Worm (Caenorhabditis elegans): ENCODE data around the gene srab-16.

The srab-16 gene

ce11 chrV:782432-782831 lies at the start of gene srab-16:
TSS of gene srab-16 (plus strand) at chrV:782732.
- no peak for TF ChIP-seq dao-5 (tag; optimal IDR thresholded peaks at IDR 0.05)
- TF ChIP-seq W03F9.2 (tag; optimal IDR thresholded peaks at IDR 0.05) = no peak
- no peak for TF ChIP-seq him-1 (tag; optimal IDR thresholded peaks at IDR 0.05)

ce11 chrV:736171-736570 lies 46.4 kb upstream of the srab-16 start, which contains the start of gene srj-25:
TSS of gene srj-25 (minus strand) at chrV:736271.
- TF ChIP-seq W03F9.2 (tag; optimal IDR thresholded peaks at IDR 0.05) (no peak), him-1 (tag; optimal IDR thresholded peaks at IDR 0.05) (no peak), dao-5 (tag; optimal IDR thresholded peaks at IDR 0.05) (no peak)

ce11 chrV:738770-739169 lies 43.8 kb upstream of the srab-16 start, which contains the start of gene srj-24:
TSS of gene srj-24 (minus strand) at chrV:738870.
- no peak for TF ChIP-seq W03F9.2 (tag; optimal IDR thresholded peaks at IDR 0.05)
- no peak for TF ChIP-seq him-1 (tag; optimal IDR thresholded peaks at IDR 0.05)
- no peak for TF ChIP-seq dao-5 (tag; optimal IDR thresholded peaks at IDR 0.05)

- no peak for TF ChIP-seq him-1 (tag; optimal IDR thresholded peaks at IDR 0.05)
- no peak for TF ChIP-seq dao-5 (tag; optimal IDR thresholded peaks at IDR 0.05)
Measured at ce11 chrV:741820-742219, 40.7 kb upstream of the srab-16 start, which contains the start of gene C05E4.7. TSS of gene C05E4.7 (plus strand) at chrV:742120.

ce11 chrV:743348-743747 lies 39.2 kb upstream of the srab-16 start, which contains the start of gene str-134:
TSS of gene str-134 (plus strand) at chrV:743648.
- TF ChIP-seq W03F9.2 (tag; optimal IDR thresholded peaks at IDR 0.05) = no peak

- TF ChIP-seq him-1 (tag; optimal IDR thresholded peaks at IDR 0.05) (no peak), W03F9.2 (tag; optimal IDR thresholded peaks at IDR 0.05) (no peak), dao-5 (tag; optimal IDR thresholded peaks at IDR 0.05) (no peak)
Measured at ce11 chrV:748044-748443, 34.5 kb upstream of the srab-16 start, which contains the start of gene sri-4. TSS of gene sri-4 (plus strand) at chrV:748344.

- TF ChIP-seq him-1 (tag; optimal IDR thresholded peaks at IDR 0.05) (no peak), W03F9.2 (tag; optimal IDR thresholded peaks at IDR 0.05) (no peak), dao-5 (tag; optimal IDR thresholded peaks at IDR 0.05) (no peak)
Measured at ce11 chrV:752679-753333, 29.7 kb upstream of the srab-16 start, which contains the start of the genes str-262 and srp-1. TSS of gene str-262 (minus strand) at chrV:752779. TSS of gene srp-1 (plus strand) at chrV:753283.

- TF ChIP-seq dao-5 (tag; optimal IDR thresholded peaks at IDR 0.05) (no peak), W03F9.2 (tag; optimal IDR thresholded peaks at IDR 0.05) (no peak), him-1 (tag; optimal IDR thresholded peaks at IDR 0.05) (no peak)
Measured at ce11 chrV:756169-756568, 26.4 kb upstream of the srab-16 start, which contains the start of gene str-20. TSS of gene str-20 (plus strand) at chrV:756469.

ce11 chrV:761235-761634 lies 21.3 kb upstream of the srab-16 start, which contains the start of gene C05E4.15:
TSS of gene C05E4.15 (minus strand) at chrV:761335.
- TF ChIP-seq dao-5 (tag; optimal IDR thresholded peaks at IDR 0.05) (no peak), him-1 (tag; optimal IDR thresholded peaks at IDR 0.05) (no peak), W03F9.2 (tag; optimal IDR thresholded peaks at IDR 0.05) (no peak)

- TF ChIP-seq him-1 (tag; optimal IDR thresholded peaks at IDR 0.05) (no peak), dao-5 (tag; optimal IDR thresholded peaks at IDR 0.05) (no peak), W03F9.2 (tag; optimal IDR thresholded peaks at IDR 0.05) (no peak)
Measured at ce11 chrV:761882-762281, 20.6 kb upstream of the srab-16 start, which contains the start of gene C05E4.12. TSS of gene C05E4.12 (minus strand) at chrV:761982.

ce11 chrV:762340-762739 lies 20.2 kb upstream of the srab-16 start, which contains the start of gene srp-2:
TSS of gene srp-2 (plus strand) at chrV:762640.
- TF ChIP-seq W03F9.2 (tag; optimal IDR thresholded peaks at IDR 0.05) (no peak), dao-5 (tag; optimal IDR thresholded peaks at IDR 0.05) (no peak), him-1 (tag; optimal IDR thresholded peaks at IDR 0.05) (no peak)

- TF ChIP-seq him-1 (tag; optimal IDR thresholded peaks at IDR 0.05) (no peak), W03F9.2 (tag; optimal IDR thresholded peaks at IDR 0.05) (no peak), dao-5 (tag; optimal IDR thresholded peaks at IDR 0.05) (no peak)
Measured at ce11 chrV:764732-765131, 17.8 kb upstream of the srab-16 start, which contains the start of gene str-238. TSS of gene str-238 (plus strand) at chrV:765032.

ce11 chrV:772210-772609 lies 10.3 kb upstream of the srab-16 start:
- no peak for TF ChIP-seq him-1 (tag; optimal IDR thresholded peaks at IDR 0.05)
- no peak for TF ChIP-seq dao-5 (tag; optimal IDR thresholded peaks at IDR 0.05)
- TF ChIP-seq W03F9.2 (tag; optimal IDR thresholded peaks at IDR 0.05) = no peak

ce11 chrV:773256-773655 lies 9.3 kb upstream of the srab-16 start, which contains the start of gene sti-1:
TSS of gene sti-1 (plus strand) at chrV:773518.
- TF ChIP-seq W03F9.2 (tag; optimal IDR thresholded peaks at IDR 0.05) (peak; percentile 79), him-1 (tag; optimal IDR thresholded peaks at IDR 0.05) (no peak)
